Worm (Caenorhabditis elegans) whole organism, L4 larva: ENCODE measurements around the gene apx-1.

ENCODE experiments used
- F49E8.2 ChIP-seq: sonication (generic microtip); optimal IDR thresholded peaks from 2 replicates; lab custom pipeline; 2016; ENCODE audit warnings: missing compliant biosample characterization, mild to moderate bottlenecking, missing genetic modification characterization, borderline replicate concordance
- T26A8.4 ChIP-seq: fragments of 200-800 bp; sonication (Bioruptor generic); IDR thresholded peaks from 2 replicates; pipeline ENCODE4 v1.3.6; 2022; ENCODE audit warnings: missing genetic modification characterization, missing compliant biosample characterization
- aha-1 ChIP-seq: fragments of 150-350 bp; peaks from one replicate; lab custom pipeline; 2014; ENCODE audit warnings: missing biosample characterization, missing genetic modification characterization
- aly-2 ChIP-seq: sonication (generic microtip); optimal IDR thresholded peaks from 2 replicates; lab custom pipeline; 2018; ENCODE audit warnings: missing biosample characterization, missing genetic modification characterization
- ama-1 ChIP-seq: fragments of 150-350 bp; optimal IDR thresholded peaks from 2 replicates; lab custom pipeline; 2014; ENCODE audit warnings: inconsistent platforms, mixed read lengths
- attf-4 ChIP-seq: sonication (generic microtip); optimal IDR thresholded peaks from 3 replicates; lab custom pipeline; 2017; ENCODE audit warnings: missing biosample characterization, missing genetic modification characterization
- ceh-32 ChIP-seq: sonication (generic microtip); optimal IDR thresholded peaks from 2 replicates; lab custom pipeline; 2016; ENCODE audit warnings: mild to moderate bottlenecking, missing genetic modification characterization, missing compliant biosample characterization; ENCODE audit not compliant: poor library complexity
- ces-1 ChIP-seq: fragments of 150-350 bp; sonication (generic microtip); optimal IDR thresholded peaks from 4 replicates; lab custom pipeline; 2014; ENCODE audit warnings: missing biosample characterization, missing genetic modification reagents, missing genetic modification characterization
- ctbp-1 ChIP-seq: fragments of 200-800 bp; sonication (Bioruptor generic); IDR thresholded peaks from 2 replicates; pipeline ENCODE4 v1.3.6; 2022; ENCODE audit warnings: missing genetic modification reagents, missing genetic modification characterization, missing compliant biosample characterization
- daf-16 ChIP-seq, 3 experiments: sonication (generic microtip); optimal IDR thresholded peaks; 2 replicates each; lab custom pipeline; 2016 to 2017; ENCODE audit warnings: missing genetic modification characterization in 3 of 3, missing genetic modification reagents in 3 of 3, mild to moderate bottlenecking in 2 of 3, missing compliant biosample characterization in 2 of 3, missing biosample characterization in 1 of 3, moderate library complexity in 1 of 3
- dmd-6 ChIP-seq: fragments of 200-800 bp; sonication (Bioruptor generic); IDR thresholded peaks from 2 replicates; pipeline ENCODE4 v1.3.6; 2022; ENCODE audit warnings: missing genetic modification reagents, missing genetic modification characterization, missing compliant biosample characterization
- dmd-9 ChIP-seq: fragments of 200-800 bp; sonication (Bioruptor generic); IDR thresholded peaks from 2 replicates; pipeline ENCODE4 v1.3.6; 2022; ENCODE audit warnings: missing genetic modification reagents, missing genetic modification characterization, missing compliant biosample characterization
- duxl-1 ChIP-seq: sonication (generic microtip); optimal IDR thresholded peaks from 2 replicates; lab custom pipeline; 2016; ENCODE audit warnings: mild to moderate bottlenecking, missing genetic modification characterization, moderate library complexity, missing compliant biosample characterization; ENCODE audit not compliant: poor library complexity
- hmg-1.1 ChIP-seq: fragments of 200-800 bp; sonication (Bioruptor generic); IDR thresholded peaks from 2 replicates; pipeline ENCODE4 v1.3.6; 2022; ENCODE audit warnings: missing genetic modification reagents, missing genetic modification characterization, missing compliant biosample characterization
- lin-1 ChIP-seq: fragments of 200-800 bp; sonication (Bioruptor generic); IDR thresholded peaks from 2 replicates; pipeline ENCODE4 v1.3.6; 2022; ENCODE audit warnings: missing genetic modification reagents, missing genetic modification characterization, missing compliant biosample characterization
- lin-13 ChIP-seq: fragments of 150-350 bp; optimal IDR thresholded peaks from 2 replicates; lab custom pipeline; 2014; ENCODE audit warnings: missing biosample characterization, missing genetic modification reagents, missing genetic modification characterization
- lin-15B ChIP-seq: fragments of 150-350 bp; sonication (generic microtip); optimal IDR thresholded peaks from 3 replicates; lab custom pipeline; 2014; ENCODE audit warnings: missing biosample characterization, missing genetic modification characterization
- lin-38 ChIP-seq: fragments of 200-800 bp; sonication (Bioruptor generic); IDR thresholded peaks from 2 replicates; pipeline ENCODE4 v1.3.6; 2022; ENCODE audit warnings: missing genetic modification reagents, missing genetic modification characterization, missing compliant biosample characterization
- lir-3 ChIP-seq: sonication (generic microtip); optimal IDR thresholded peaks from 2 replicates; lab custom pipeline; 2016; ENCODE audit warnings: mild to moderate bottlenecking, missing genetic modification characterization, missing compliant biosample characterization
- lsy-2 ChIP-seq, 2 experiments: fragments of 150-350 bp in 1 of 2; sonication (generic microtip) in 1 of 2; optimal IDR thresholded peaks; 2 replicates each; lab custom pipeline; 2014 to 2017; ENCODE audit warnings: missing biosample characterization in 2 of 2, missing genetic modification characterization in 2 of 2
- madf-5 ChIP-seq, 2 experiments: fragments of 200-800 bp; sonication (Bioruptor generic); IDR thresholded peaks; 2 replicates each; pipeline ENCODE4 v1.3.6; 2022; ENCODE audit warnings: missing compliant biosample characterization in 2 of 2, missing genetic modification characterization in 2 of 2
- mes-2 ChIP-seq: sonication (generic microtip); optimal IDR thresholded peaks from 2 replicates; lab custom pipeline; 2016; ENCODE audit warnings: missing genotype, mild to moderate bottlenecking, missing genetic modification characterization, missing compliant biosample characterization; ENCODE audit not compliant: poor library complexity, severe bottlenecking
- mxl-3 ChIP-seq: fragments of 200-800 bp; sonication (Bioruptor generic); optimal IDR thresholded peaks from 2 replicates; lab custom pipeline; 2018; ENCODE audit warnings: mild to moderate bottlenecking, missing genetic modification characterization, missing compliant biosample characterization
- nhr-11 ChIP-seq: fragments of 150-350 bp; optimal IDR thresholded peaks from 2 replicates; lab custom pipeline; 2014; ENCODE audit warnings: missing biosample characterization, missing genetic modification characterization
- nhr-25 ChIP-seq: sonication (generic microtip); optimal IDR thresholded peaks from 2 replicates; lab custom pipeline; 2017; ENCODE audit warnings: missing genetic modification characterization, mild to moderate bottlenecking, missing compliant biosample characterization, antibody characterized with exemption, moderate library complexity, borderline replicate concordance; ENCODE audit not compliant: insufficient read depth
- nhr-41 ChIP-seq: fragments of 200-800 bp; sonication (Bioruptor generic); IDR thresholded peaks from 2 replicates; pipeline ENCODE4 v1.3.6; 2022; ENCODE audit warnings: missing genetic modification reagents, missing genetic modification characterization, missing compliant biosample characterization
- nhr-42 ChIP-seq: fragments of 200-800 bp; sonication (Bioruptor generic); IDR thresholded peaks from 2 replicates; pipeline ENCODE4 v1.3.6; 2022; ENCODE audit warnings: missing genetic modification characterization, missing compliant biosample characterization
- nhr-48 ChIP-seq: sonication (generic microtip); optimal IDR thresholded peaks from 2 replicates; lab custom pipeline; 2016; ENCODE audit warnings: mild to moderate bottlenecking, missing genetic modification characterization, missing compliant biosample characterization
- nhr-6 ChIP-seq: fragments of 150-350 bp; optimal IDR thresholded peaks from 2 replicates; lab custom pipeline; 2014; ENCODE audit warnings: missing biosample characterization, missing genetic modification characterization
- rbr-2 ChIP-seq: sonication (generic microtip); optimal IDR thresholded peaks from 2 replicates; lab custom pipeline; 2016; ENCODE audit warnings: missing genotype, missing genetic modification characterization, missing compliant biosample characterization
- saeg-2 ChIP-seq: fragments of 200-800 bp; sonication (Bioruptor generic); IDR thresholded peaks from 2 replicates; pipeline ENCODE4 v1.3.6; 2022; ENCODE audit warnings: missing genetic modification reagents, missing genetic modification characterization, missing compliant biosample characterization
- set-16 ChIP-seq: fragments of 200-800 bp; sonication (Bioruptor generic); IDR thresholded peaks from 2 replicates; pipeline ENCODE4 v1.3.6; 2022; ENCODE audit warnings: missing genetic modification reagents, missing genetic modification characterization, missing compliant biosample characterization
- snpc-1.2 ChIP-seq: fragments of 200-800 bp; sonication (Bioruptor generic); IDR thresholded peaks from 2 replicates; pipeline ENCODE4 v1.3.6; 2022; ENCODE audit warnings: missing genetic modification reagents, missing genetic modification characterization, missing compliant biosample characterization
- snpc-4 ChIP-seq: fragments of 150-350 bp; optimal IDR thresholded peaks from 2 replicates; lab custom pipeline; 2014; ENCODE audit warnings: missing biosample characterization, missing genetic modification characterization
- spr-3 ChIP-seq: fragments of 200-800 bp; sonication (Bioruptor generic); optimal IDR thresholded peaks from 2 replicates; lab custom pipeline; 2018; ENCODE audit warnings: mild to moderate bottlenecking, missing genetic modification characterization, missing compliant biosample characterization
- tag-97 ChIP-seq: fragments of 200-800 bp; sonication (Bioruptor generic); IDR thresholded peaks from 2 replicates; pipeline ENCODE4 v1.3.6; 2022; ENCODE audit warnings: missing genetic modification characterization, missing compliant biosample characterization
- tra-1 ChIP-seq: fragments of 200-800 bp; sonication (Bioruptor generic); IDR thresholded peaks from 2 replicates; pipeline ENCODE4 v1.3.6; 2022; ENCODE audit warnings: missing genetic modification reagents, missing genetic modification characterization, missing compliant biosample characterization
- unc-39 ChIP-seq: sonication (generic microtip); optimal IDR thresholded peaks from 2 replicates; lab custom pipeline; 2017; ENCODE audit warnings: missing biosample characterization, missing genetic modification characterization
- unc-62 ChIP-seq, 3 experiments: fragments of 150-350 bp in 1 of 3; sonication (generic microtip); optimal IDR thresholded peaks in 2 of 3; peaks in 1 of 3; 1 replicate in 1 of 3; 2 replicates in 2 of 3; lab custom pipeline; 2014 to 2017; ENCODE audit warnings: missing biosample characterization in 3 of 3, missing genetic modification characterization in 3 of 3, missing genetic modification reagents in 3 of 3, missing genotype in 1 of 3
- zfp-2 ChIP-seq: sonication (generic microtip); optimal IDR thresholded peaks from 2 replicates; lab custom pipeline; 2016; ENCODE audit warnings: mild to moderate bottlenecking, missing genetic modification characterization, missing compliant biosample characterization
- ztf-11 ChIP-seq: fragments of 150-350 bp; optimal IDR thresholded peaks from 2 replicates; lab custom pipeline; 2014; ENCODE audit warnings: missing biosample characterization, missing genetic modification characterization

The apx-1 gene

ce11 chrV:3204433-3204832 lies 5.6 kb upstream of the apx-1 start:
- TF ChIP-seq lin-38, result peak; percentile 36; the same call in 1 of the 2 replicates
- no peak for TF ChIP-seq ces-1
- no peak for TF ChIP-seq mxl-3 (GFP tag; lab: Kevin White, UChicago)
- TF ChIP-seq mes-2 (tag; lab: Kevin White, UChicago), result no peak
- TF ChIP-seq snpc-1.2, result peak; percentile 49; the same call in 1 of the 2 replicates
- TF ChIP-seq F49E8.2 (tag; lab: Kevin White, UChicago), result peak; percentile 77
- TF ChIP-seq lsy-2 (tag; optimal IDR thresholded peaks at IDR 0.05; lab: Kevin White, UChicago), result peak in 1 of 2 experiments; percentile 41

- TF ChIP-seq lir-3 (tag; lab: Kevin White, UChicago), result no peak
- TF ChIP-seq rbr-2 (tag; lab: Kevin White, UChicago), result no peak
- peak in 1 of 2 experiments; percentile 82 for TF ChIP-seq unc-62 (GFP tag; optimal IDR thresholded peaks at IDR 0.05 in 1 of 2; lab: Kevin White, UChicago)
- no peak for TF ChIP-seq unc-62 (tag; optimal IDR thresholded peaks at IDR 0.05; lab: Kevin White, UChicago)
Measured at ce11 chrV:3208940-3209339, 1.1 kb upstream of the apx-1 start.

ce11 chrV:3218604-3219003 lies 8.6 kb downstream of the apx-1 start:
- TF ChIP-seq snpc-4 (tag; lab: Kevin White, UChicago), result no peak
- peak in 1 of 2 experiments; percentile 31 for TF ChIP-seq unc-62 (GFP tag; optimal IDR thresholded peaks at IDR 0.05 in 1 of 2; lab: Kevin White, UChicago)
- no peak for TF ChIP-seq unc-62 (tag; optimal IDR thresholded peaks at IDR 0.05; lab: Kevin White, UChicago)
- TF ChIP-seq lin-1, result no peak
- no peak for TF ChIP-seq dmd-6
- no peak for TF ChIP-seq nhr-41 (GFP tag; lab: Robert Waterston, UW)
- no peak for TF ChIP-seq nhr-11
- no peak for TF ChIP-seq dmd-9 (GFP tag; lab: Robert Waterston, UW)

ce11 chrV:3227373-3227772 lies 17.4 kb downstream of the apx-1 start, which contains the start of gene K08D9.2:
K08D9.2 (plus strand) TSS chrV:3227673.
- TF ChIP-seq snpc-1.2 (no peak), madf-5 (GFP tag; IDR thresholded peaks at IDR 0.05; lab: Robert Waterston, UW) (no peak), ztf-11 (tag; lab: Kevin White, UChicago) (no peak), tag-97 (GFP tag; lab: Robert Waterston, UW) (no peak), ama-1 (lab: Kevin White, UChicago) (no peak), daf-16 (GFP tag; optimal IDR thresholded peaks at IDR 0.05; lab: Kevin White, UChicago) (no peak), daf-16 (tag; optimal IDR thresholded peaks at IDR 0.05; lab: Kevin White, UChicago) (no peak), mes-2 (tag; lab: Kevin White, UChicago) (no peak), tra-1 (GFP tag; lab: Robert Waterston, UW) (no peak), aha-1 (no peak), attf-4 (tag; lab: Kevin White, UChicago) (no peak)

- no peak for TF ChIP-seq T26A8.4 (GFP tag; lab: Robert Waterston, UW)
- no peak for TF ChIP-seq zfp-2 (tag; lab: Kevin White, UChicago)
- no peak for TF ChIP-seq nhr-48 (tag; lab: Kevin White, UChicago)
- no peak for TF ChIP-seq set-16 (GFP tag; lab: Robert Waterston, UW)
- TF ChIP-seq lin-15B (tag; lab: Kevin White, UChicago), result no peak
- TF ChIP-seq nhr-25 (tag; lab: Kevin White, UChicago), result no peak
- no peak for TF ChIP-seq saeg-2
- no peak for TF ChIP-seq unc-39 (tag; lab: Kevin White, UChicago)
- no peak for TF ChIP-seq ceh-32 (tag; lab: Kevin White, UChicago)
- TF ChIP-seq lin-13 (GFP tag; lab: Kevin White, UChicago), result no peak
- no peak for TF ChIP-seq lin-38
- TF ChIP-seq ctbp-1 (GFP tag; lab: Robert Waterston, UW), result no peak
- no peak for TF ChIP-seq hmg-1.1 (GFP tag; lab: Robert Waterston, UW)
- TF ChIP-seq tag-97 (GFP tag; lab: Robert Waterston, UW), result no peak
- TF ChIP-seq aly-2 (tag; lab: Kevin White, UChicago), result no peak
- TF ChIP-seq spr-3, result no peak
- TF ChIP-seq nhr-6 (tag; lab: Kevin White, UChicago), result no peak
- TF ChIP-seq nhr-42 (GFP tag; lab: Robert Waterston, UW), result no peak
- no peak for TF ChIP-seq rbr-2 (tag; lab: Kevin White, UChicago)
- TF ChIP-seq duxl-1, result no peak
Measured at ce11 chrV:3230150-3230549, 20.2 kb downstream of the apx-1 start.
